Fruit fly (Drosophila melanogaster) whole organism, embryonic: ENCODE measurements around the gene dimm.

ENCODE experiments used
- C15 ChIP-seq: fragments of 200-800 bp; sonication (Bioruptor generic); IDR thresholded peaks from 3 replicates; pipeline ENCODE4 v1.3.6; 2022; ENCODE audit warnings: missing biosample characterization, missing genetic modification characterization
- CG12659 ChIP-seq: fragments of 200-800 bp; sonication (Bioruptor generic); optimal IDR thresholded peaks from 3 replicates; lab custom pipeline; 2017; ENCODE audit warnings: mild to moderate bottlenecking, missing biosample characterization, missing genetic modification reagents, missing genetic modification characterization
- CG12769 ChIP-seq: fragments of 200-800 bp; sonication (Bioruptor generic); optimal IDR thresholded peaks from 2 replicates; lab custom pipeline; 2019; ENCODE audit warnings: missing biosample characterization, mild to moderate bottlenecking, missing genetic modification characterization, moderate library complexity
- CG13287 ChIP-seq: fragments of 200-800 bp; sonication (Bioruptor generic); IDR thresholded peaks from 2 replicates; pipeline ENCODE4 v1.3.6; 2022; ENCODE audit warnings: missing biosample characterization, missing genetic modification characterization; ENCODE audit not compliant: partially characterized antibody
- CG13775 ChIP-seq: fragments of 200-800 bp; sonication (Bioruptor generic); optimal IDR thresholded peaks from 3 replicates; lab custom pipeline; 2017; ENCODE audit warnings: missing biosample characterization, mild to moderate bottlenecking, missing genetic modification characterization
- CG13894 ChIP-seq: fragments of 200-800 bp; sonication (Bioruptor generic); optimal IDR thresholded peaks from 3 replicates; lab custom pipeline; 2018; ENCODE audit warnings: missing biosample characterization, mild to moderate bottlenecking, missing genetic modification characterization, moderate library complexity
- CG17829 ChIP-seq: fragments of 200-800 bp; optimal IDR thresholded peaks from 2 replicates; lab custom pipeline; 2019; ENCODE audit warnings: missing biosample characterization, mild to moderate bottlenecking, missing genetic modification characterization, moderate library complexity
- CG18599 ChIP-seq: fragments of 200-800 bp; sonication (Bioruptor generic); optimal IDR thresholded peaks from 3 replicates; lab custom pipeline; 2017; ENCODE audit warnings: missing biosample characterization, missing genetic modification characterization, mild to moderate bottlenecking, moderate library complexity, missing genetic modification reagents
- CG2116 ChIP-seq: fragments of 200-800 bp; sonication (Bioruptor generic); optimal IDR thresholded peaks from 3 replicates; lab custom pipeline; 2018; ENCODE audit warnings: missing biosample characterization, mild to moderate bottlenecking, missing genetic modification characterization
- CG31224 ChIP-seq: fragments of 200-800 bp; sonication (Bioruptor generic); IDR thresholded peaks from 2 replicates; pipeline ENCODE4 v1.3.6; 2022; ENCODE audit warnings: missing biosample characterization, missing genetic modification characterization
- CG33557 ChIP-seq: fragments of 200-800 bp; sonication (Bioruptor generic); optimal IDR thresholded peaks from 2 replicates; lab custom pipeline; 2019; ENCODE audit warnings: missing biosample characterization, mild to moderate bottlenecking, missing genetic modification characterization, moderate library complexity
- CG4424 ChIP-seq: fragments of 200-800 bp; sonication (Bioruptor generic); optimal IDR thresholded peaks from 3 replicates; lab custom pipeline; 2016; ENCODE audit warnings: missing biosample characterization, missing genetic modification characterization
- CG7839 ChIP-seq: fragments of 200-800 bp; sonication (Bioruptor generic); optimal IDR thresholded peaks from 3 replicates; lab custom pipeline; 2018; ENCODE audit warnings: missing biosample characterization, mild to moderate bottlenecking, missing genetic modification characterization, moderate library complexity
- CG7963 ChIP-seq: fragments of 200-800 bp; sonication (Bioruptor generic); IDR thresholded peaks from 3 replicates; pipeline ENCODE4 v1.3.6; 2022; ENCODE audit warnings: missing biosample characterization, missing genetic modification characterization; ENCODE audit not compliant: partially characterized antibody
- Drgx ChIP-seq: fragments of 200-800 bp; sonication (Bioruptor generic); IDR thresholded peaks from 2 replicates; pipeline ENCODE4 v1.3.6; 2022; ENCODE audit warnings: missing biosample characterization, missing genetic modification characterization
- ERR ChIP-seq: fragments of 200-800 bp; sonication (Bioruptor generic); optimal IDR thresholded peaks from 2 replicates; lab custom pipeline; 2016; ENCODE audit warnings: missing biosample characterization, missing genetic modification characterization
- GATAe ChIP-seq: fragments of 200-800 bp; sonication (Bioruptor generic); conservative IDR thresholded peaks from 2 replicates; pipeline ENCODE4 v1.3.6; 2022; ENCODE audit warnings: missing biosample characterization, missing genetic modification characterization
- H2.0 ChIP-seq: fragments of 200-800 bp; sonication (Bioruptor generic); IDR thresholded peaks from 2 replicates; pipeline ENCODE4 v1.3.6; 2022; ENCODE audit warnings: missing biosample characterization, missing genetic modification characterization
- Nf-YC ChIP-seq: fragments of 200-800 bp; optimal IDR thresholded peaks from 3 replicates; lab custom pipeline; 2019; ENCODE audit warnings: missing biosample characterization, mild to moderate bottlenecking, missing genetic modification characterization, moderate library complexity
- Oaz ChIP-seq: fragments of 200-800 bp; sonication (Bioruptor generic); IDR thresholded peaks from 2 replicates; pipeline ENCODE4 v1.3.6; 2022; ENCODE audit warnings: missing biosample characterization, missing genetic modification characterization
- Oli ChIP-seq: fragments of 200-800 bp; sonication (Bioruptor generic); optimal IDR thresholded peaks from 2 replicates; lab custom pipeline; 2018; ENCODE audit warnings: missing biosample characterization, mild to moderate bottlenecking, missing genetic modification characterization, moderate library complexity
- Rx ChIP-seq: fragments of 200-800 bp; sonication (Bioruptor generic); IDR thresholded peaks from 2 replicates; pipeline ENCODE4 v1.3.6; 2022; ENCODE audit warnings: missing biosample characterization, missing genetic modification characterization
- bsh ChIP-seq, 2 experiments: fragments of 200-800 bp; sonication (Bioruptor generic); optimal IDR thresholded peaks; 2 replicates each; lab custom pipeline; 2017 to 2018; ENCODE audit warnings: mild to moderate bottlenecking in 2 of 2, missing biosample characterization in 2 of 2, missing genetic modification characterization in 2 of 2, moderate library complexity in 1 of 2
- cg ChIP-seq: fragments of 200-800 bp; sonication (Bioruptor generic); optimal IDR thresholded peaks from 3 replicates; lab custom pipeline; 2019; ENCODE audit warnings: missing biosample characterization, mild to moderate bottlenecking, missing genetic modification characterization, moderate library complexity
- chif ChIP-seq, 2 experiments: fragments of 200-800 bp; sonication (Bioruptor generic); optimal IDR thresholded peaks; 3 replicates each; lab custom pipeline; 2016; ENCODE audit warnings: missing biosample characterization in 2 of 2, missing genetic modification characterization in 2 of 2
- crol ChIP-seq: fragments of 200-800 bp; sonication (Bioruptor generic); IDR thresholded peaks from 2 replicates; pipeline ENCODE4 v1.3.6; 2022; ENCODE audit warnings: missing biosample characterization, missing genetic modification characterization
- crp ChIP-seq, 2 experiments: fragments of 200-800 bp; sonication (Bioruptor generic); optimal IDR thresholded peaks; 2 replicates in 1 of 2; 3 replicates in 1 of 2; lab custom pipeline; 2017; ENCODE audit warnings: missing biosample characterization in 2 of 2, missing genetic modification characterization in 2 of 2, mild to moderate bottlenecking in 1 of 2, moderate library complexity in 1 of 2
- eve ChIP-seq, 2 experiments: fragments of >200 bp; optimal IDR thresholded peaks; 2 replicates each; lab custom pipeline; 2017; ENCODE audit warnings: missing biosample characterization in 2 of 2, missing genetic modification characterization in 2 of 2
- eyg ChIP-seq: fragments of 200-800 bp; sonication (Bioruptor generic); optimal IDR thresholded peaks from 3 replicates; lab custom pipeline; 2016; ENCODE audit warnings: missing biosample characterization, missing genetic modification characterization
- fd96Cb ChIP-seq: fragments of 200-800 bp; sonication (Bioruptor generic); optimal IDR thresholded peaks from 2 replicates; lab custom pipeline; 2018; ENCODE audit warnings: missing biosample characterization, mild to moderate bottlenecking, missing genetic modification characterization, moderate library complexity
- ftz-f1 ChIP-seq: fragments of 200-800 bp; sonication (Bioruptor generic); optimal IDR thresholded peaks from 2 replicates; lab custom pipeline; 2016; ENCODE audit warnings: missing biosample characterization, missing genetic modification characterization
- gt ChIP-seq: fragments of 200-800 bp; sonication (Bioruptor generic); IDR thresholded peaks from 2 replicates; pipeline ENCODE4 v1.3.6; 2022; ENCODE audit warnings: missing biosample characterization, missing genetic modification characterization
- hb ChIP-seq: fragments of 200-800 bp; sonication (Bioruptor generic); IDR thresholded peaks from 3 replicates; pipeline ENCODE4 v1.3.6; 2022; ENCODE audit warnings: missing biosample characterization, missing genetic modification characterization; ENCODE audit not compliant: partially characterized antibody
- insv ChIP-seq, 2 experiments: fragments of 200-800 bp; sonication (Bioruptor generic); optimal IDR thresholded peaks; 3 replicates each; lab custom pipeline; 2016 to 2018; ENCODE audit warnings: missing biosample characterization in 2 of 2, missing genetic modification characterization in 2 of 2
- lab ChIP-seq: fragments of 200-800 bp; sonication (Bioruptor generic); optimal IDR thresholded peaks from 3 replicates; lab custom pipeline; 2017; ENCODE audit warnings: missing biosample characterization, missing genetic modification characterization, mild to moderate bottlenecking, moderate library complexity, missing genetic modification reagents
- lilli ChIP-seq: fragments of 200-800 bp; sonication (Bioruptor generic); optimal IDR thresholded peaks from 3 replicates; lab custom pipeline; 2016; ENCODE audit warnings: missing biosample characterization, missing genetic modification characterization
- nerfin-2 ChIP-seq: fragments of 200-800 bp; sonication (Bioruptor generic); IDR thresholded peaks from 2 replicates; pipeline ENCODE4 v1.3.6; 2022; ENCODE audit warnings: missing biosample characterization, missing genetic modification characterization; ENCODE audit not compliant: partially characterized antibody
- odd ChIP-seq: fragments of 200-800 bp; sonication (Bioruptor generic); optimal IDR thresholded peaks from 2 replicates; lab custom pipeline; 2017; ENCODE audit warnings: missing biosample characterization, mild to moderate bottlenecking, missing genetic modification characterization
- pfk ChIP-seq: fragments of 200-800 bp; sonication (Bioruptor generic); optimal IDR thresholded peaks from 2 replicates; lab custom pipeline; 2018; ENCODE audit warnings: missing biosample characterization, mild to moderate bottlenecking, missing genetic modification characterization, moderate library complexity
- ro ChIP-seq: fragments of 200-800 bp; sonication (Bioruptor generic); IDR thresholded peaks from 2 replicates; pipeline ENCODE4 v1.3.6; 2022; ENCODE audit warnings: missing biosample characterization, missing genetic modification characterization
- sens ChIP-seq: fragments of 200-800 bp; sonication (Bioruptor generic); peaks from one replicate; lab custom pipeline; 2016; ENCODE audit warnings: missing biosample characterization, missing genetic modification characterization
- so ChIP-seq: fragments of 200-800 bp; sonication (Bioruptor generic); IDR thresholded peaks from 3 replicates; pipeline ENCODE4 v1.3.6; 2022; ENCODE audit warnings: missing biosample characterization, missing genetic modification characterization
- sr ChIP-seq: fragments of 200-800 bp; sonication (Bioruptor generic); IDR thresholded peaks from 3 replicates; pipeline ENCODE4 v1.3.6; 2022; ENCODE audit warnings: missing biosample characterization, missing genetic modification characterization
- tll ChIP-seq, 2 experiments: fragments of 200-800 bp in 1 of 2; fragments of >200 bp in 1 of 2; sonication (Bioruptor generic) in 1 of 2; optimal IDR thresholded peaks; 2 replicates each; lab custom pipeline; 2017 to 2019; ENCODE audit warnings: missing biosample characterization in 2 of 2, missing genetic modification characterization in 2 of 2, mild to moderate bottlenecking in 1 of 2, moderate library complexity in 1 of 2
- trh ChIP-seq: fragments of 200-800 bp; sonication (Bioruptor generic); optimal IDR thresholded peaks from 2 replicates; lab custom pipeline; 2016; ENCODE audit warnings: missing biosample characterization, missing genetic modification characterization
- ttk ChIP-seq: fragments of 200-800 bp; sonication (Bioruptor generic); IDR thresholded peaks from 2 replicates; pipeline ENCODE4 v2.1.2; 2022; ENCODE audit warnings: missing biosample characterization, missing genetic modification characterization
- vnd ChIP-seq: fragments of 200-800 bp; sonication (Bioruptor generic); IDR thresholded peaks from 3 replicates; pipeline ENCODE4 v1.3.6; 2022; ENCODE audit warnings: missing biosample characterization, missing genetic modification characterization; ENCODE audit not compliant: partially characterized antibody
- zen ChIP-seq: fragments of 200-800 bp; sonication (Bioruptor generic); optimal IDR thresholded peaks from 3 replicates; lab custom pipeline; 2018; ENCODE audit warnings: missing biosample characterization, mild to moderate bottlenecking, missing genetic modification characterization, moderate library complexity
- zfh1 ChIP-seq: fragments of 200-800 bp; sonication (Bioruptor generic); IDR thresholded peaks from 3 replicates; pipeline ENCODE4 v1.3.6; 2022; ENCODE audit warnings: missing biosample characterization, missing genetic modification characterization

dimm gene

dm6 chr2L:21309058-21309753 lies 22.4 kb upstream of the dimm start (continued):
- TF ChIP-seq tll (GFP tag; optimal IDR thresholded peaks at IDR 0.05; lab: Kevin White, UChicago) (peak in 1 of 2 experiments; percentile 41), cg (peak; percentile 80), zfh1 (GFP tag; lab: Robert Waterston, UW) (no peak), crol (GFP tag; lab: Robert Waterston, UW) (0 out of 2 replicates have a peak, but pooled peaks have one; percentile 43), CG12659 (no peak), chif (GFP tag; optimal IDR thresholded peaks at IDR 0.05; lab: Kevin White, UChicago) (no peak), ttk (GFP tag; lab: Robert Waterston, UW) (no peak), ftz-f1 (GFP tag; lab: Kevin White, UChicago) (peak; percentile 80), H2.0 (no peak), lab (peak; percentile 56), nerfin-2 (GFP tag; lab: Robert Waterston, UW) (no peak), zen (tag; lab: Kevin White, UChicago) (no peak), ERR (peak; percentile 8), CG17829 (tag; lab: Kevin White, UChicago) (peak; percentile 5), Oaz (GFP tag; lab: Robert Waterston, UW) (no peak), hb (GFP tag; lab: Robert Waterston, UW) (no peak), CG13894 (tag; lab: Kevin White, UChicago) (peak; percentile 60), sr (GFP tag; lab: Robert Waterston, UW) (no peak), CG18599 (GFP tag; lab: Kevin White, UChicago) (peak; percentile 60), insv (GFP tag; optimal IDR thresholded peaks at IDR 0.05; lab: Kevin White, UChicago) (peak in 1 of 2 experiments; percentile 22), CG7839 (no peak), fd96Cb (no peak), so (GFP tag; lab: Robert Waterston, UW) (peak; percentile 53; the same call in 2 of the 3 replicates), vnd (GFP tag; lab: Robert Waterston, UW) (no peak), Drgx (GFP tag; lab: Robert Waterston, UW) (no peak), CG33557 (GFP tag; lab: Kevin White, UChicago) (no peak), Nf-YC (no peak), CG31224 (GFP tag; lab: Robert Waterston, UW) (peak; percentile 74), Rx (no peak), bsh (GFP tag; optimal IDR thresholded peaks at IDR 0.05; lab: Kevin White, UChicago) (peak in 1 of 2 experiments; percentile 11), eve (GFP tag; optimal IDR thresholded peaks at IDR 0.05; lab: Kevin White, UChicago) (no peak), odd (GFP tag; lab: Kevin White, UChicago) (no peak), CG2116 (no peak), ro (GFP tag; lab: Robert Waterston, UW) (no peak), CG7963 (no peak), sens (GFP tag; lab: Kevin White, UChicago) (peak; percentile 68), eyg (GFP tag; lab: Kevin White, UChicago) (no peak), lilli (GFP tag; lab: Kevin White, UChicago) (peak; percentile 7), CG4424 (GFP tag; lab: Kevin White, UChicago) (no peak), Oli (no peak), pfk (GFP tag; lab: Kevin White, UChicago) (no peak), C15 (GFP tag; lab: Robert Waterston, UW) (no peak), CG12769 (tag; lab: Kevin White, UChicago) (peak; percentile 74), gt (GFP tag; lab: Robert Waterston, UW) (no peak), trh (GFP tag; lab: Kevin White, UChicago) (no peak), CG13775 (no peak), GATAe (GFP tag; lab: Robert Waterston, UW) (no peak; the same call in 1 of the 2 replicates), CG13287 (GFP tag; lab: Robert Waterston, UW) (peak; percentile 57; the same call in 1 of the 2 replicates), crp (GFP tag; optimal IDR thresholded peaks at IDR 0.05; lab: Kevin White, UChicago) (peak; percentile 22 to 82)
